Worm (Caenorhabditis elegans) whole organism, young adult: ENCODE data around the gene R05D3.9.

Source experiments
- B0261.1 ChIP-seq: sonication (generic microtip); optimal IDR thresholded peaks from 2 replicates; lab custom pipeline; 2016; ENCODE audit warnings: mild to moderate bottlenecking, missing genetic modification characterization, moderate library complexity, missing compliant biosample characterization
- C06A6.2 ChIP-seq: fragments of 200-800 bp; sonication (Bioruptor generic); conservative IDR thresholded peaks from 2 replicates; pipeline ENCODE4 v1.3.6; 2022; ENCODE audit warnings: missing genetic modification characterization, missing compliant biosample characterization
- F10E7.11 ChIP-seq: sonication (generic microtip); optimal IDR thresholded peaks from 2 replicates; lab custom pipeline; 2017; ENCODE audit warnings: mild to moderate bottlenecking, missing genetic modification characterization, moderate library complexity, missing compliant biosample characterization
- F33H1.4 ChIP-seq: fragments of 200-800 bp; sonication (Bioruptor generic); IDR thresholded peaks from 2 replicates; pipeline ENCODE4 v1.3.6; 2022; ENCODE audit warnings: missing genetic modification reagents, missing genetic modification characterization, missing compliant biosample characterization
- F49E8.2 ChIP-seq: sonication (generic microtip); optimal IDR thresholded peaks from 3 replicates; lab custom pipeline; 2017; ENCODE audit warnings: missing genetic modification characterization, mild to moderate bottlenecking, missing compliant biosample characterization, antibody characterized with exemption, moderate library complexity; ENCODE audit not compliant: insufficient read depth
- F52B5.7 ChIP-seq: sonication (generic microtip); optimal IDR thresholded peaks from 2 replicates; lab custom pipeline; 2016; ENCODE audit warnings: mild to moderate bottlenecking, missing genetic modification characterization, missing compliant biosample characterization
- F57A8.1 ChIP-seq: fragments of 200-800 bp; sonication (Bioruptor generic); optimal IDR thresholded peaks from 2 replicates; lab custom pipeline; 2018; ENCODE audit warnings: mild to moderate bottlenecking, missing genetic modification characterization, moderate library complexity, missing compliant biosample characterization
- T26A5.8 ChIP-seq: sonication (generic microtip); optimal IDR thresholded peaks from 2 replicates; lab custom pipeline; 2016; ENCODE audit warnings: missing genetic modification characterization, missing compliant biosample characterization
- Y53F4B.3 ChIP-seq: fragments of 200-800 bp; sonication (Bioruptor generic); IDR thresholded peaks from 2 replicates; pipeline ENCODE4 v1.3.6; 2022; ENCODE audit warnings: missing genetic modification reagents, missing genetic modification characterization, missing compliant biosample characterization
- Y79H2A.3 ChIP-seq: fragments of 200-800 bp; sonication (Bioruptor generic); conservative IDR thresholded peaks from 2 replicates; pipeline ENCODE4 v1.3.6; 2022; ENCODE audit warnings: missing genetic modification reagents, missing genetic modification characterization, missing compliant biosample characterization
- akir-1 ChIP-seq: fragments of 200-800 bp; sonication (Bioruptor generic); optimal IDR thresholded peaks from 2 replicates; lab custom pipeline; 2018; ENCODE audit warnings: mild to moderate bottlenecking, missing genetic modification characterization, moderate library complexity, missing compliant biosample characterization
- ama-1 ChIP-seq, 3 experiments: fragments of 150-350 bp in 1 of 3; sonication (generic microtip) in 2 of 3; optimal IDR thresholded peaks; 2 replicates each; lab custom pipeline; 2014 to 2018; ENCODE audit warnings: missing biosample characterization in 2 of 3, missing genetic modification characterization in 2 of 3, missing genetic modification reagents in 2 of 3
- bed-1 ChIP-seq: fragments of 200-800 bp; sonication (Bioruptor generic); IDR thresholded peaks from 2 replicates; pipeline ENCODE4 v1.3.6; 2022; ENCODE audit warnings: missing genetic modification reagents, missing genetic modification characterization, missing compliant biosample characterization
- bed-2 ChIP-seq: fragments of 200-800 bp; sonication (Bioruptor generic); IDR thresholded peaks from 2 replicates; pipeline ENCODE4 v1.3.6; 2022; ENCODE audit warnings: missing genetic modification reagents, missing genetic modification characterization, missing compliant biosample characterization
- cebp-2 ChIP-seq: fragments of 200-800 bp; sonication (Bioruptor generic); IDR thresholded peaks from 2 replicates; pipeline ENCODE4 v1.3.6; 2022; ENCODE audit warnings: missing genetic modification characterization, missing compliant biosample characterization
- ceh-27 ChIP-seq: fragments of 200-800 bp; sonication (Bioruptor generic); optimal IDR thresholded peaks from 2 replicates; lab custom pipeline; 2018; ENCODE audit warnings: mild to moderate bottlenecking, missing genetic modification characterization, moderate library complexity, missing compliant biosample characterization
- ceh-79 ChIP-seq: sonication (generic microtip); optimal IDR thresholded peaks from 2 replicates; lab custom pipeline; 2017; ENCODE audit warnings: mild to moderate bottlenecking, missing genetic modification characterization, missing compliant biosample characterization
- ceh-91 ChIP-seq: fragments of 200-800 bp; sonication (Bioruptor generic); IDR thresholded peaks from 2 replicates; pipeline ENCODE4 v1.3.6; 2022; ENCODE audit warnings: missing genetic modification reagents, missing genetic modification characterization, missing compliant biosample characterization
- chd-7 ChIP-seq: sonication (generic microtip); optimal IDR thresholded peaks from 2 replicates; lab custom pipeline; 2016; ENCODE audit warnings: mild to moderate bottlenecking, missing genetic modification characterization, moderate library complexity, missing compliant biosample characterization
- dox-1 ChIP-seq: fragments of 200-800 bp; sonication (Bioruptor generic); IDR thresholded peaks from 2 replicates; pipeline ENCODE4 v1.3.6; 2022; ENCODE audit warnings: missing genetic modification reagents, missing genetic modification characterization, missing compliant biosample characterization
- efl-1 ChIP-seq: fragments of 150-350 bp; optimal IDR thresholded peaks from 2 replicates; lab custom pipeline; 2014; ENCODE audit warnings: missing biosample characterization, missing genetic modification reagents, missing genetic modification characterization
- fkh-3 ChIP-seq: sonication (generic microtip); optimal IDR thresholded peaks from 2 replicates; lab custom pipeline; 2016; ENCODE audit warnings: mild to moderate bottlenecking, missing genetic modification characterization, missing compliant biosample characterization
- him-1 ChIP-seq: sonication (generic microtip); optimal IDR thresholded peaks from 2 replicates; lab custom pipeline; 2016; ENCODE audit warnings: missing genotype, missing genetic modification reagents, missing genetic modification characterization, missing compliant biosample characterization
- hlh-26 ChIP-seq: fragments of 200-800 bp; sonication (Bioruptor generic); conservative IDR thresholded peaks from 2 replicates; pipeline ENCODE4 v1.3.6; 2022; ENCODE audit warnings: missing genetic modification reagents, missing genetic modification characterization, missing compliant biosample characterization
- hsf-1 ChIP-seq: fragments of 200-800 bp; sonication (Bioruptor generic); IDR thresholded peaks from 2 replicates; pipeline ENCODE4 v1.3.6; 2022; ENCODE audit warnings: missing genetic modification reagents, missing genetic modification characterization, missing compliant biosample characterization
- lag-1 ChIP-seq: fragments of 200-800 bp; sonication (Bioruptor generic); IDR thresholded peaks from 2 replicates; pipeline ENCODE4 v1.3.6; 2022; ENCODE audit warnings: missing genetic modification reagents, missing genetic modification characterization, missing compliant biosample characterization
- lin-35 ChIP-seq, 3 experiments: fragments of 150-350 bp in 2 of 3; sonication (generic microtip) in 1 of 3; optimal IDR thresholded peaks; 2 replicates each; lab custom pipeline; 2014 to 2018; ENCODE audit warnings: missing biosample characterization in 3 of 3, missing genetic modification characterization in 3 of 3, missing genetic modification reagents in 3 of 3
- lin-40 ChIP-seq: sonication (generic microtip); optimal IDR thresholded peaks from 2 replicates; lab custom pipeline; 2016; ENCODE audit warnings: missing genetic modification characterization, mild to moderate bottlenecking, missing compliant biosample characterization, missing genotype, missing genetic modification reagents
- lsl-1 ChIP-seq: fragments of 200-800 bp; sonication (Bioruptor generic); optimal IDR thresholded peaks from 2 replicates; lab custom pipeline; 2018; ENCODE audit warnings: mild to moderate bottlenecking, missing genetic modification characterization, moderate library complexity, missing compliant biosample characterization
- lsy-27 ChIP-seq: sonication (generic microtip); optimal IDR thresholded peaks from 2 replicates; lab custom pipeline; 2017; ENCODE audit warnings: missing genetic modification characterization, mild to moderate bottlenecking, missing compliant biosample characterization, antibody characterized with exemption, missing genotype, borderline replicate concordance; ENCODE audit not compliant: insufficient read depth
- madf-6 ChIP-seq: fragments of 200-800 bp; sonication (Bioruptor generic); IDR thresholded peaks from 2 replicates; pipeline ENCODE4 v1.3.6; 2022; ENCODE audit warnings: missing genetic modification reagents, missing genetic modification characterization, missing compliant biosample characterization
- madf-8 ChIP-seq: fragments of 200-800 bp; sonication (Bioruptor generic); conservative IDR thresholded peaks from 2 replicates; pipeline ENCODE4 v1.3.6; 2022; ENCODE audit warnings: missing genetic modification reagents, missing genetic modification characterization, missing compliant biosample characterization
- mes-4 ChIP-seq: sonication (generic microtip); optimal IDR thresholded peaks from 2 replicates; lab custom pipeline; 2016; ENCODE audit warnings: missing genotype, missing genetic modification characterization, missing compliant biosample characterization
- mxl-1 ChIP-seq: sonication (generic microtip); optimal IDR thresholded peaks from 2 replicates; lab custom pipeline; 2016; ENCODE audit warnings: missing genetic modification characterization, missing compliant biosample characterization
- nfyb-1 ChIP-seq: fragments of 200-800 bp; sonication (Bioruptor generic); IDR thresholded peaks from 2 replicates; pipeline ENCODE4 v1.3.6; 2022; ENCODE audit warnings: missing genetic modification reagents, missing genetic modification characterization, missing compliant biosample characterization
- nhr-179 ChIP-seq: sonication (generic microtip); optimal IDR thresholded peaks from 2 replicates; lab custom pipeline; 2016; ENCODE audit warnings: mild to moderate bottlenecking, missing genetic modification characterization, missing compliant biosample characterization
- pha-4 ChIP-seq: fragments of 150-350 bp; sonication (generic microtip); optimal IDR thresholded peaks from 2 replicates; lab custom pipeline; 2014; ENCODE audit warnings: missing biosample characterization, missing genetic modification reagents, missing genetic modification characterization
- repo-1 ChIP-seq: sonication (generic microtip); optimal IDR thresholded peaks from 2 replicates; lab custom pipeline; 2017; ENCODE audit warnings: mild to moderate bottlenecking, missing genetic modification characterization, missing compliant biosample characterization
- rpc-1 ChIP-seq, 2 experiments: fragments of 150-350 bp in 1 of 2; sonication (generic microtip) in 1 of 2; optimal IDR thresholded peaks; 2 replicates each; lab custom pipeline; 2014 to 2018; ENCODE audit warnings: missing biosample characterization in 1 of 2, missing genetic modification characterization in 1 of 2, missing genetic modification reagents in 1 of 2, missing genotype in 1 of 2
- sdz-38 ChIP-seq: sonication (generic microtip); optimal IDR thresholded peaks from 2 replicates; lab custom pipeline; 2016; ENCODE audit warnings: missing genotype, missing genetic modification characterization, missing compliant biosample characterization
- sea-2 ChIP-seq: fragments of 200-800 bp; sonication (Bioruptor generic); IDR thresholded peaks from 2 replicates; pipeline ENCODE4 v1.3.6; 2022; ENCODE audit warnings: missing genetic modification characterization, missing compliant biosample characterization
- snpc-3.4 ChIP-seq: sonication (generic microtip); optimal IDR thresholded peaks from 2 replicates; lab custom pipeline; 2017; ENCODE audit warnings: missing genetic modification characterization, mild to moderate bottlenecking, missing compliant biosample characterization, antibody characterized with exemption, moderate library complexity, missing genotype, missing genetic modification reagents
- snpc-4 ChIP-seq, 5 experiments: fragments of 150-350 bp in 1 of 5; sonication (generic microtip) in 4 of 5; optimal IDR thresholded peaks; 2 replicates each; lab custom pipeline; 2014 to 2018; ENCODE audit warnings: missing genetic modification characterization in 5 of 5, missing biosample characterization in 3 of 5, antibody characterized with exemption in 2 of 5, mild to moderate bottlenecking in 2 of 5, missing compliant biosample characterization in 2 of 5, missing genotype in 2 of 5, moderate library complexity in 2 of 5, missing genetic modification reagents in 1 of 5
- somi-1 ChIP-seq: fragments of 200-800 bp; sonication (Bioruptor generic); optimal IDR thresholded peaks from 2 replicates; lab custom pipeline; 2018; ENCODE audit warnings: mild to moderate bottlenecking, missing genetic modification characterization, missing compliant biosample characterization
- sptf-2 ChIP-seq: fragments of 200-800 bp; sonication (Bioruptor generic); optimal IDR thresholded peaks from 2 replicates; lab custom pipeline; 2018; ENCODE audit warnings: mild to moderate bottlenecking, missing genetic modification characterization, missing compliant biosample characterization
- tbx-9 ChIP-seq: sonication (generic microtip); optimal IDR thresholded peaks from 2 replicates; lab custom pipeline; 2016; ENCODE audit warnings: borderline replicate concordance, missing genetic modification characterization, inconsistent platforms, missing compliant biosample characterization
- ztf-26 ChIP-seq: sonication (generic microtip); optimal IDR thresholded peaks from 2 replicates; lab custom pipeline; 2017; ENCODE audit warnings: missing genetic modification characterization, missing compliant biosample characterization

Gene R05D3.9

DNA sequence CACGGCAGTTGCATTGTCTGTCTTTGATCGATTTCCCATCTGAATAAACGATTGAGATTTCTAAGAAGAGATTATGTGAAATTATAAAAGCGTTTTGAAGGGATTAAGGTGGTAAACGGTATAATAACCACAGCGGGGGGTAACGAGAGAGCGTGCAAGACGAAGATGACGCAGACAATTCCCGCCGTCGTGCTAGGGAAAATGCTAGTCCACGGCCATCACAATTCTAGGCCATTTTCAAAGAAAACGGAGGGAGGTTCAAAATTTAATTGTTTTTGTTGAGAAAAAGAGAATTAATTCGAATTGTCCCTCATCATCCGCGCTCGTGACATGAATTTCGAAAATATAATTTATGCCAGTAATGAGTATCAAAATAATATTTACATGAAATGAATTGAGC, 49.4 kb downstream of the R05D3.9 start, which contains the start of gene F10E9.11 (continued):
- TF ChIP-seq nfyb-1 (GFP tag; lab: Robert Waterston, UW) (peak; percentile 64), C06A6.2 (GFP tag; lab: Robert Waterston, UW) (no peak), B0261.1 (tag; lab: Kevin White, UChicago) (no peak), F57A8.1 (GFP tag; lab: Kevin White, UChicago) (no peak), F10E7.11 (tag; lab: Kevin White, UChicago) (no peak), efl-1 (peak; percentile 90), F33H1.4 (GFP tag; lab: Robert Waterston, UW) (peak; percentile 71), ceh-79 (no peak), repo-1 (tag; lab: Kevin White, UChicago) (no peak), ztf-26 (tag; lab: Kevin White, UChicago) (no peak), pha-4 (tag; lab: Kevin White, UChicago) (peak; percentile 5), snpc-4 (GFP tag; optimal IDR thresholded peaks at IDR 0.05; lab: Kevin White, UChicago) (no peak), snpc-4 (tag; optimal IDR thresholded peaks at IDR 0.05; lab: Kevin White, UChicago) (peak in 2 of 4 experiments; percentile 37 to 56), Y79H2A.3 (no peak), fkh-3 (no peak), sea-2 (no peak), nhr-179 (tag; lab: Kevin White, UChicago) (no peak), lag-1 (GFP tag; lab: Robert Waterston, UW) (no peak), hlh-26 (GFP tag; lab: Robert Waterston, UW) (no peak), snpc-3.4 (tag; lab: Kevin White, UChicago) (no peak), madf-8 (GFP tag; lab: Robert Waterston, UW) (peak; percentile 69), mes-4 (tag; lab: Kevin White, UChicago) (no peak), sptf-2 (GFP tag; lab: Kevin White, UChicago) (no peak), mxl-1 (tag; lab: Kevin White, UChicago) (no peak), bed-2 (GFP tag; lab: Robert Waterston, UW) (peak; percentile 83; the same call in 1 of the 2 replicates), hsf-1 (GFP tag; lab: Robert Waterston, UW) (0 out of 2 replicates have a peak, but pooled peaks have one; percentile 5), F52B5.7 (no peak), cebp-2 (GFP tag; lab: Robert Waterston, UW) (no peak), akir-1 (peak; percentile 75), F49E8.2 (tag; lab: Kevin White, UChicago) (peak; percentile 13), ceh-27 (GFP tag; lab: Kevin White, UChicago) (peak; percentile 95), ceh-91 (GFP tag; lab: Robert Waterston, UW) (0 out of 2 replicates have a peak, but pooled peaks have one; percentile 55), tbx-9 (tag; lab: Kevin White, UChicago) (no peak), madf-6 (GFP tag; lab: Robert Waterston, UW) (peak; percentile 84), Y53F4B.3 (no peak), lsy-27 (no peak), dox-1 (GFP tag; lab: Robert Waterston, UW) (peak; percentile 92), lsl-1 (GFP tag; lab: Kevin White, UChicago) (peak; percentile 69), bed-1 (GFP tag; lab: Robert Waterston, UW) (no peak), rpc-1 (optimal IDR thresholded peaks at IDR 0.05; lab: Kevin White, UChicago) (no peak), rpc-1 (tag; optimal IDR thresholded peaks at IDR 0.05; lab: Kevin White, UChicago) (no peak), lin-35 (GFP tag; optimal IDR thresholded peaks at IDR 0.05; lab: Kevin White, UChicago) (peak; percentile 11 to 68 (median 28)), T26A5.8 (no peak), ama-1 (optimal IDR thresholded peaks at IDR 0.05; lab: Kevin White, UChicago) (no peak), ama-1 (GFP tag; optimal IDR thresholded peaks at IDR 0.05; lab: Kevin White, UChicago) (no peak), chd-7 (peak; percentile 36), sdz-38 (tag; lab: Kevin White, UChicago) (no peak), lin-40 (peak; percentile 42), him-1 (peak; percentile 63), somi-1 (GFP tag; lab: Kevin White, UChicago) (no peak)
